Worm (Caenorhabditis elegans): ENCODE measurements around the gene rike-1.

- no peak for TF ChIP-seq dao-5 (tag; optimal IDR thresholded peaks at IDR 0.05)
- TF ChIP-seq him-1 (tag; optimal IDR thresholded peaks at IDR 0.05): no peak
- no peak for TF ChIP-seq W03F9.2 (tag; optimal IDR thresholded peaks at IDR 0.05)
Observed at ce11 chrV:14594103-14594502, 48.4 kb upstream of the rike-1 start.

Data from whole organism, L4/young adult.